Worm (Caenorhabditis elegans) whole organism, L2 larva: Measurements from ENCODE around the gene ZK643.6.
A peak's percentile ranks its signal among the peaks of the same experiment; 100 is the strongest.

Experiments used
- C34F6.9 ChIP-seq: fragments of 150-350 bp; optimal IDR thresholded peaks from 2 replicates; lab custom pipeline; 2014; ENCODE audit warnings: missing biosample characterization, missing genetic modification characterization
- F13H6.1 ChIP-seq: sonication (generic microtip); optimal IDR thresholded peaks from 2 replicates; lab custom pipeline; 2016; ENCODE audit warnings: missing genetic modification characterization, missing compliant biosample characterization
- Y55F3AM.14 ChIP-seq: fragments of 200-800 bp; sonication (Bioruptor generic); optimal IDR thresholded peaks from 2 replicates; lab custom pipeline; 2018; ENCODE audit warnings: mild to moderate bottlenecking, missing genetic modification characterization, missing compliant biosample characterization
- alr-1 ChIP-seq: fragments of 150-350 bp; optimal IDR thresholded peaks from 2 replicates; lab custom pipeline; 2014; ENCODE audit warnings: missing biosample characterization, missing genetic modification characterization
- aly-2 ChIP-seq: fragments of 150-350 bp; optimal IDR thresholded peaks from 2 replicates; lab custom pipeline; 2014; ENCODE audit warnings: missing biosample characterization, missing genetic modification characterization
- ama-1 ChIP-seq: fragments of 150-350 bp; optimal IDR thresholded peaks from 2 replicates; lab custom pipeline; 2018; ENCODE audit warnings: inconsistent platforms
- blmp-1 ChIP-seq: sonication (generic microtip); optimal IDR thresholded peaks from 2 replicates; lab custom pipeline; 2017; ENCODE audit warnings: missing genetic modification characterization, mild to moderate bottlenecking, missing compliant biosample characterization, antibody characterized with exemption, moderate library complexity; ENCODE audit not compliant: insufficient read depth
- ceh-16 ChIP-seq: fragments of 150-350 bp; optimal IDR thresholded peaks from 2 replicates; lab custom pipeline; 2014; ENCODE audit warnings: missing biosample characterization, missing genetic modification characterization
- crh-2 ChIP-seq: sonication (generic microtip); optimal IDR thresholded peaks from 2 replicates; lab custom pipeline; 2017; ENCODE audit warnings: missing biosample characterization, missing genetic modification characterization
- dmd-4 ChIP-seq: sonication (generic microtip); optimal IDR thresholded peaks from 2 replicates; lab custom pipeline; 2017; ENCODE audit warnings: missing biosample characterization, missing genetic modification characterization
- egl-27 ChIP-seq: sonication (generic microtip); optimal IDR thresholded peaks from 3 replicates; lab custom pipeline; 2017; ENCODE audit warnings: missing biosample characterization, missing genetic modification reagents, missing genetic modification characterization
- gmeb-1 ChIP-seq: fragments of 150-350 bp; optimal IDR thresholded peaks from 2 replicates; lab custom pipeline; 2014; ENCODE audit warnings: missing biosample characterization, missing genetic modification characterization
- lin-11 ChIP-seq: fragments of 150-350 bp; sonication (generic microtip); optimal IDR thresholded peaks from 2 replicates; lab custom pipeline; 2014; ENCODE audit warnings: missing biosample characterization, missing genetic modification characterization, inconsistent platforms, mixed read lengths
- lin-13 ChIP-seq: fragments of 150-350 bp; optimal IDR thresholded peaks from 2 replicates; lab custom pipeline; 2014; ENCODE audit warnings: missing biosample characterization, missing genetic modification reagents, missing genetic modification characterization
- lsy-2 ChIP-seq, 2 experiments: fragments of 150-350 bp in 1 of 2; sonication (generic microtip) in 1 of 2; optimal IDR thresholded peaks; 2 replicates each; lab custom pipeline; 2014 to 2017; ENCODE audit warnings: missing biosample characterization in 2 of 2, missing genetic modification characterization in 2 of 2
- mab-5 ChIP-seq: fragments of 150-350 bp; optimal IDR thresholded peaks from 2 replicates; lab custom pipeline; 2014; ENCODE audit warnings: missing biosample characterization, missing genetic modification characterization
- mbf-1 ChIP-seq: sonication (generic microtip); optimal IDR thresholded peaks from 2 replicates; lab custom pipeline; 2017; ENCODE audit warnings: missing biosample characterization, missing genetic modification characterization
- mdl-1 ChIP-seq, 2 experiments: fragments of 150-350 bp in 1 of 2; sonication (generic microtip) in 1 of 2; optimal IDR thresholded peaks; 2 replicates each; lab custom pipeline; 2017; ENCODE audit warnings: missing biosample characterization in 2 of 2, missing genetic modification characterization in 2 of 2
- nhr-10 ChIP-seq: sonication (generic microtip); optimal IDR thresholded peaks from 2 replicates; lab custom pipeline; 2017; ENCODE audit warnings: missing biosample characterization, missing genetic modification characterization
- nhr-129 ChIP-seq: fragments of 150-350 bp; optimal IDR thresholded peaks from 2 replicates; lab custom pipeline; 2014; ENCODE audit warnings: missing biosample characterization, missing genetic modification characterization
- nhr-21 ChIP-seq: fragments of 150-350 bp; optimal IDR thresholded peaks from 2 replicates; lab custom pipeline; 2014; ENCODE audit warnings: missing biosample characterization, missing genetic modification characterization
- nhr-23 ChIP-seq: fragments of 150-350 bp; optimal IDR thresholded peaks from 2 replicates; lab custom pipeline; 2014; ENCODE audit warnings: missing biosample characterization, missing genetic modification reagents, missing genetic modification characterization
- nhr-237 ChIP-seq: fragments of 150-350 bp; optimal IDR thresholded peaks from 2 replicates; lab custom pipeline; 2014; ENCODE audit warnings: missing biosample characterization, missing genetic modification characterization
- nhr-25 ChIP-seq: fragments of 150-350 bp; sonication (generic microtip); optimal IDR thresholded peaks from 3 replicates; lab custom pipeline; 2014; ENCODE audit warnings: missing biosample characterization, missing genetic modification characterization
- nhr-6 ChIP-seq: fragments of 150-350 bp; optimal IDR thresholded peaks from 2 replicates; lab custom pipeline; 2014; ENCODE audit warnings: missing biosample characterization, missing genetic modification characterization
- nhr-77 ChIP-seq: fragments of 150-350 bp; optimal IDR thresholded peaks from 2 replicates; lab custom pipeline; 2014; ENCODE audit warnings: missing biosample characterization, missing genetic modification characterization
- sem-4 ChIP-seq: fragments of 150-350 bp; optimal IDR thresholded peaks from 2 replicates; lab custom pipeline; 2014; ENCODE audit warnings: missing biosample characterization, missing genetic modification reagents, missing genetic modification characterization
- sma-3 ChIP-seq: sonication (generic microtip); optimal IDR thresholded peaks from 2 replicates; lab custom pipeline; 2016; ENCODE audit warnings: missing genetic modification reagents, missing genetic modification characterization, missing compliant biosample characterization
- sma-9 ChIP-seq, 2 experiments: fragments of 150-350 bp in 1 of 2; sonication (generic microtip) in 1 of 2; optimal IDR thresholded peaks; 2 replicates each; lab custom pipeline; 2014 to 2016; ENCODE audit warnings: missing genetic modification characterization in 2 of 2, mild to moderate bottlenecking in 1 of 2, missing biosample characterization in 1 of 2, missing compliant biosample characterization in 1 of 2, missing genetic modification reagents in 1 of 2, moderate library complexity in 1 of 2
- snpc-4 ChIP-seq: fragments of 150-350 bp; optimal IDR thresholded peaks from 2 replicates; lab custom pipeline; 2014; ENCODE audit warnings: missing biosample characterization, missing genetic modification characterization
- unc-39 ChIP-seq: fragments of 150-350 bp; optimal IDR thresholded peaks from 2 replicates; lab custom pipeline; 2014; ENCODE audit warnings: missing biosample characterization, missing genetic modification characterization
- unc-55 ChIP-seq: fragments of 150-350 bp; sonication (generic microtip); optimal IDR thresholded peaks from 3 replicates; lab custom pipeline; 2014; ENCODE audit warnings: missing biosample characterization, missing genetic modification reagents, missing genetic modification characterization
- unc-62 ChIP-seq: fragments of 150-350 bp; optimal IDR thresholded peaks from 2 replicates; lab custom pipeline; 2014; ENCODE audit warnings: missing biosample characterization, missing genetic modification reagents, missing genetic modification characterization
- zag-1 ChIP-seq: fragments of 150-350 bp; optimal IDR thresholded peaks from 2 replicates; lab custom pipeline; 2014; ENCODE audit warnings: missing biosample characterization, missing genetic modification characterization
- ztf-4 ChIP-seq: fragments of 150-350 bp; optimal IDR thresholded peaks from 2 replicates; lab custom pipeline; 2014; ENCODE audit warnings: missing biosample characterization, missing genetic modification characterization

Gene ZK643.6

ce11 chrIII:8964684-8965283 is 4.2 kb upstream of the ZK643.6 start:
- TF ChIP-seq nhr-237 (tag; lab: Kevin White, UChicago) (no peak), nhr-6 (tag; lab: Kevin White, UChicago) (no peak), mbf-1 (tag; lab: Kevin White, UChicago) (no peak), C34F6.9 (tag; lab: Kevin White, UChicago) (no peak), unc-55 (GFP tag; lab: Kevin White, UChicago) (no peak), lsy-2 (tag; optimal IDR thresholded peaks at IDR 0.05; lab: Kevin White, UChicago) (no peak), unc-39 (tag; lab: Kevin White, UChicago) (no peak), nhr-77 (no peak)

ce11 chrIII:8962475-8962874 is 1.9 kb upstream of the ZK643.6 start:
- TF ChIP-seq sma-9 (GFP tag; optimal IDR thresholded peaks at IDR 0.05; lab: Kevin White, UChicago): no peak
- TF ChIP-seq sma-9 (tag; optimal IDR thresholded peaks at IDR 0.05; lab: Kevin White, UChicago): no peak
- TF ChIP-seq, all 48 proteins: peak for 0

- TF ChIP-seq ceh-16 (tag; lab: Kevin White, UChicago): no peak
- no peak for TF ChIP-seq nhr-10 (tag; lab: Kevin White, UChicago)
- TF ChIP-seq egl-27 (tag; lab: Kevin White, UChicago): no peak
- TF ChIP-seq sem-4 (tag; lab: Kevin White, UChicago): no peak
- no peak for TF ChIP-seq blmp-1 (tag; lab: Kevin White, UChicago)
- TF ChIP-seq nhr-6 (tag; lab: Kevin White, UChicago): no peak
- TF ChIP-seq snpc-4 (tag; lab: Kevin White, UChicago): no peak
- no peak for TF ChIP-seq sma-3 (GFP tag; lab: Kevin White, UChicago)
- no peak for TF ChIP-seq unc-62 (GFP tag; lab: Kevin White, UChicago)
- no peak for TF ChIP-seq mdl-1 (tag; optimal IDR thresholded peaks at IDR 0.05; lab: Kevin White, UChicago)
- no peak for TF ChIP-seq nhr-129 (tag; lab: Kevin White, UChicago)
- TF ChIP-seq Y55F3AM.14 (GFP tag; lab: Kevin White, UChicago): no peak
- TF ChIP-seq crh-2: no peak
- no peak for TF ChIP-seq nhr-21 (tag; lab: Kevin White, UChicago)
- no peak for TF ChIP-seq zag-1 (tag; lab: Kevin White, UChicago)
- TF ChIP-seq sma-9 (GFP tag; optimal IDR thresholded peaks at IDR 0.05; lab: Kevin White, UChicago): no peak
- no peak for TF ChIP-seq sma-9 (tag; optimal IDR thresholded peaks at IDR 0.05; lab: Kevin White, UChicago)
- TF ChIP-seq ama-1: no peak
Observed at ce11 chrIII:8961993-8962392, 1.4 kb upstream of the ZK643.6 start, which contains the start of gene grl-25. TSS of gene grl-25 (plus strand) at chrIII:8962293.

- TF ChIP-seq C34F6.9 (tag; lab: Kevin White, UChicago) (peak; percentile 79), sma-3 (GFP tag; lab: Kevin White, UChicago) (peak; percentile 53), unc-39 (tag; lab: Kevin White, UChicago) (no peak), dmd-4 (tag; lab: Kevin White, UChicago) (no peak), lin-11 (peak; percentile 7), crh-2 (peak; percentile 73), nhr-129 (tag; lab: Kevin White, UChicago) (no peak), sma-9 (GFP tag; optimal IDR thresholded peaks at IDR 0.05; lab: Kevin White, UChicago) (peak; percentile 75), sma-9 (tag; optimal IDR thresholded peaks at IDR 0.05; lab: Kevin White, UChicago) (no peak), unc-55 (GFP tag; lab: Kevin White, UChicago) (peak; percentile 89), nhr-77 (no peak), nhr-6 (tag; lab: Kevin White, UChicago) (peak; percentile 30), zag-1 (tag; lab: Kevin White, UChicago) (peak; percentile 4), unc-62 (GFP tag; lab: Kevin White, UChicago) (no peak), sem-4 (tag; lab: Kevin White, UChicago) (peak; percentile 50), snpc-4 (tag; lab: Kevin White, UChicago) (peak; percentile 33), nhr-23 (tag; lab: Kevin White, UChicago) (no peak), lsy-2 (tag; optimal IDR thresholded peaks at IDR 0.05; lab: Kevin White, UChicago) (peak; percentile 81 to 97), mab-5 (peak; percentile 52), lin-13 (GFP tag; lab: Kevin White, UChicago) (peak; percentile 59), gmeb-1 (peak; percentile 72), F13H6.1 (tag; lab: Kevin White, UChicago) (peak; percentile 65), ztf-4 (no peak), alr-1 (no peak), nhr-21 (tag; lab: Kevin White, UChicago) (peak; percentile 35), aly-2 (tag; lab: Kevin White, UChicago) (no peak), nhr-25 (tag; lab: Kevin White, UChicago) (no peak), blmp-1 (tag; lab: Kevin White, UChicago) (no peak)
Observed at ce11 chrIII:8956146-8956646, 4.4 kb downstream of the ZK643.6 start, which contains the start of the genes ZK643.5 and ZK643.2. TSS of gene ZK643.5 (minus strand) at chrIII:8956196. TSS of gene ZK643.2 (plus strand) at chrIII:8956540.
